Fruit fly (Drosophila melanogaster) whole organism, embryonic: ENCODE results near the gene Vdup1.

Experiments used
- ATbp ChIP-seq: fragments of 200-800 bp; sonication (Bioruptor generic); optimal IDR thresholded peaks from 2 replicates; lab custom pipeline; 2017; ENCODE audit warnings: missing biosample characterization, mild to moderate bottlenecking, missing genetic modification characterization, missing genetic modification reagents
- CG10543 ChIP-seq: fragments of 200-800 bp; sonication (Bioruptor generic); optimal IDR thresholded peaks from 3 replicates; lab custom pipeline; 2017; ENCODE audit warnings: missing biosample characterization, mild to moderate bottlenecking, missing genetic modification characterization, moderate library complexity
- CG10565 ChIP-seq: fragments of 200-800 bp; sonication (Bioruptor generic); optimal IDR thresholded peaks from 3 replicates; lab custom pipeline; 2016; ENCODE audit warnings: missing biosample characterization, mild to moderate bottlenecking, missing genetic modification characterization
- CG11398 ChIP-seq: fragments of 200-800 bp; sonication (Bioruptor generic); optimal IDR thresholded peaks from 2 replicates; lab custom pipeline; 2016; ENCODE audit warnings: missing biosample characterization, missing genetic modification characterization
- CG12071 ChIP-seq: fragments of 200-800 bp; sonication (Bioruptor generic); optimal IDR thresholded peaks from 3 replicates; lab custom pipeline; 2018; ENCODE audit warnings: missing biosample characterization, mild to moderate bottlenecking, missing genetic modification characterization
- CG13287 ChIP-seq: fragments of 200-800 bp; sonication (Bioruptor generic); IDR thresholded peaks from 2 replicates; pipeline ENCODE4 v1.3.6; 2022; ENCODE audit warnings: missing biosample characterization, missing genetic modification characterization; ENCODE audit not compliant: partially characterized antibody
- CG13894 ChIP-seq: fragments of 200-800 bp; sonication (Bioruptor generic); optimal IDR thresholded peaks from 3 replicates; lab custom pipeline; 2018; ENCODE audit warnings: missing biosample characterization, mild to moderate bottlenecking, missing genetic modification characterization, moderate library complexity
- CG18262 ChIP-seq: fragments of 200-800 bp; optimal IDR thresholded peaks from 3 replicates; lab custom pipeline; 2019; ENCODE audit warnings: missing biosample characterization, mild to moderate bottlenecking, missing genetic modification characterization, moderate library complexity
- CG2199 ChIP-seq: fragments of 200-800 bp; sonication (Bioruptor generic); IDR thresholded peaks from 3 replicates; pipeline ENCODE4 v1.3.6; 2022; ENCODE audit warnings: missing biosample characterization, missing genetic modification characterization
- CG32532 ChIP-seq: fragments of 200-800 bp; sonication (Bioruptor generic); IDR thresholded peaks from 2 replicates; pipeline ENCODE4 v1.3.6; 2022; ENCODE audit warnings: missing biosample characterization, missing genetic modification characterization
- CG7372 ChIP-seq: fragments of 200-800 bp; sonication (Bioruptor generic); IDR thresholded peaks from 2 replicates; pipeline ENCODE4 v1.3.6; 2022; ENCODE audit warnings: missing biosample characterization, missing genetic modification characterization
- CG8944 ChIP-seq: fragments of 200-800 bp; sonication (Bioruptor generic); optimal IDR thresholded peaks from 3 replicates; lab custom pipeline; 2016; ENCODE audit warnings: missing biosample characterization, missing genetic modification characterization
- Dad ChIP-seq: fragments of 200-800 bp; sonication (Bioruptor generic); optimal IDR thresholded peaks from 3 replicates; lab custom pipeline; 2016; ENCODE audit warnings: missing biosample characterization, missing genetic modification characterization
- Fer1 ChIP-seq: fragments of 200-800 bp; sonication (Bioruptor generic); optimal IDR thresholded peaks from 2 replicates; lab custom pipeline; 2017; ENCODE audit warnings: missing biosample characterization, mild to moderate bottlenecking, missing genetic modification characterization
- Fer3 ChIP-seq: fragments of 200-800 bp; sonication (Bioruptor generic); optimal IDR thresholded peaks from 2 replicates; lab custom pipeline; 2018; ENCODE audit warnings: missing biosample characterization, mild to moderate bottlenecking, missing genetic modification characterization, moderate library complexity
- Hr78 ChIP-seq, 2 experiments: fragments of 200-800 bp in 1 of 2; fragments of >200 bp in 1 of 2; sonication (Bioruptor generic) in 1 of 2; optimal IDR thresholded peaks; 2 replicates each; lab custom pipeline; 2017 to 2019; ENCODE audit warnings: missing biosample characterization in 2 of 2, missing genetic modification characterization in 2 of 2, mild to moderate bottlenecking in 1 of 2, moderate library complexity in 1 of 2
- MESR4 ChIP-seq: fragments of 200-800 bp; sonication (Bioruptor generic); optimal IDR thresholded peaks from 2 replicates; lab custom pipeline; 2018; ENCODE audit warnings: missing biosample characterization, mild to moderate bottlenecking, missing genetic modification characterization, moderate library complexity
- Meics ChIP-seq: fragments of 200-800 bp; sonication (Bioruptor generic); optimal IDR thresholded peaks from 2 replicates; lab custom pipeline; 2017; ENCODE audit warnings: missing biosample characterization, mild to moderate bottlenecking, missing genetic modification characterization
- Nf-YC ChIP-seq: fragments of 200-800 bp; optimal IDR thresholded peaks from 3 replicates; lab custom pipeline; 2019; ENCODE audit warnings: missing biosample characterization, mild to moderate bottlenecking, missing genetic modification characterization, moderate library complexity
- Pdp1 ChIP-seq, 2 experiments: fragments of 200-800 bp; sonication (Bioruptor generic); optimal IDR thresholded peaks; 3 replicates each; lab custom pipeline; 2016; ENCODE audit warnings: missing biosample characterization in 2 of 2, missing genetic modification characterization in 2 of 2, mild to moderate bottlenecking in 1 of 2, moderate library complexity in 1 of 2
- Vsx1 ChIP-seq: fragments of 200-800 bp; sonication (Bioruptor generic); optimal IDR thresholded peaks from 2 replicates; lab custom pipeline; 2017; ENCODE audit warnings: missing biosample characterization, mild to moderate bottlenecking, missing genetic modification characterization, missing genetic modification reagents
- ac ChIP-seq: fragments of 200-800 bp; sonication (Bioruptor generic); optimal IDR thresholded peaks from 3 replicates; lab custom pipeline; 2017; ENCODE audit warnings: missing biosample characterization, mild to moderate bottlenecking, missing genetic modification characterization
- az2 ChIP-seq: fragments of 200-800 bp; sonication (Bioruptor generic); optimal IDR thresholded peaks from 3 replicates; lab custom pipeline; 2016; ENCODE audit warnings: missing biosample characterization, missing genetic modification characterization
- br ChIP-seq: fragments of >200 bp; optimal IDR thresholded peaks from 2 replicates; lab custom pipeline; 2017
- cad ChIP-seq: fragments of >200 bp; optimal IDR thresholded peaks from 2 replicates; lab custom pipeline; 2017; ENCODE audit warnings: missing biosample characterization, missing genetic modification characterization
- chinmo ChIP-seq: fragments of 200-800 bp; sonication (Bioruptor generic); IDR thresholded peaks from 4 replicates; pipeline ENCODE4 v1.3.6; 2022; ENCODE audit warnings: missing biosample characterization, missing genetic modification characterization; ENCODE audit not compliant: partially characterized antibody
- crol ChIP-seq: fragments of 200-800 bp; sonication (Bioruptor generic); IDR thresholded peaks from 2 replicates; pipeline ENCODE4 v1.3.6; 2022; ENCODE audit warnings: missing biosample characterization, missing genetic modification characterization
- dimm ChIP-seq: fragments of 200-800 bp; sonication (Bioruptor generic); IDR thresholded peaks from 2 replicates; pipeline ENCODE4 v1.3.6; 2022; ENCODE audit warnings: missing biosample characterization, missing genetic modification characterization
- disco-r ChIP-seq: fragments of 200-800 bp; sonication (Bioruptor generic); optimal IDR thresholded peaks from 2 replicates; lab custom pipeline; 2016; ENCODE audit warnings: missing biosample characterization, missing genetic modification characterization
- exex ChIP-seq: fragments of 200-800 bp; sonication (Bioruptor generic); optimal IDR thresholded peaks from 4 replicates; lab custom pipeline; 2018; ENCODE audit warnings: missing biosample characterization, mild to moderate bottlenecking, missing genetic modification characterization, moderate library complexity
- grn ChIP-seq: fragments of 200-800 bp; sonication (Bioruptor generic); optimal IDR thresholded peaks from 3 replicates; lab custom pipeline; 2017; ENCODE audit warnings: missing biosample characterization, missing genetic modification characterization
- gro ChIP-seq: fragments of 200-800 bp; sonication (Bioruptor generic); optimal IDR thresholded peaks from 2 replicates; lab custom pipeline; 2016; ENCODE audit warnings: missing biosample characterization, missing genetic modification characterization
- gsb ChIP-seq: fragments of 200-800 bp; sonication (Bioruptor generic); IDR thresholded peaks from 2 replicates; pipeline ENCODE4 v1.3.6; 2022; ENCODE audit warnings: missing biosample characterization, missing genetic modification characterization
- insv ChIP-seq, 2 experiments: fragments of 200-800 bp; sonication (Bioruptor generic); optimal IDR thresholded peaks; 3 replicates each; lab custom pipeline; 2016 to 2018; ENCODE audit warnings: missing biosample characterization in 2 of 2, missing genetic modification characterization in 2 of 2
- lbe ChIP-seq: fragments of 200-800 bp; sonication (Bioruptor generic); optimal IDR thresholded peaks from 2 replicates; lab custom pipeline; 2016; ENCODE audit warnings: missing biosample characterization, mild to moderate bottlenecking, missing genetic modification characterization
- mirr ChIP-seq: fragments of 200-800 bp; sonication (Bioruptor generic); optimal IDR thresholded peaks from 3 replicates; lab custom pipeline; 2018; ENCODE audit warnings: missing biosample characterization, mild to moderate bottlenecking, missing genetic modification characterization
- schlank ChIP-seq: fragments of 200-800 bp; sonication (Bioruptor generic); optimal IDR thresholded peaks from 2 replicates; lab custom pipeline; 2018; ENCODE audit warnings: missing biosample characterization, mild to moderate bottlenecking, missing genetic modification characterization
- sna ChIP-seq: fragments of 200-800 bp; sonication (Bioruptor generic); IDR thresholded peaks from 2 replicates; pipeline ENCODE4 v1.3.6; 2022; ENCODE audit warnings: missing biosample characterization, missing genetic modification characterization; ENCODE audit not compliant: partially characterized antibody
- so ChIP-seq: fragments of 200-800 bp; sonication (Bioruptor generic); IDR thresholded peaks from 3 replicates; pipeline ENCODE4 v1.3.6; 2022; ENCODE audit warnings: missing biosample characterization, missing genetic modification characterization
- stwl ChIP-seq: fragments of 200-800 bp; sonication (Bioruptor generic); optimal IDR thresholded peaks from 3 replicates; lab custom pipeline; 2018; ENCODE audit warnings: missing biosample characterization, mild to moderate bottlenecking, missing genetic modification characterization, moderate library complexity
- tin ChIP-seq: fragments of 200-800 bp; sonication (Bioruptor generic); optimal IDR thresholded peaks from 3 replicates; lab custom pipeline; 2016; ENCODE audit warnings: missing biosample characterization, missing genetic modification characterization
- tll ChIP-seq, 2 experiments: fragments of 200-800 bp in 1 of 2; fragments of >200 bp in 1 of 2; sonication (Bioruptor generic) in 1 of 2; optimal IDR thresholded peaks; 2 replicates each; lab custom pipeline; 2017 to 2019; ENCODE audit warnings: missing biosample characterization in 2 of 2, missing genetic modification characterization in 2 of 2, mild to moderate bottlenecking in 1 of 2, moderate library complexity in 1 of 2
- twi ChIP-seq: fragments of 200-800 bp; optimal IDR thresholded peaks from 2 replicates; lab custom pipeline; 2019; ENCODE audit warnings: missing biosample characterization, mild to moderate bottlenecking, missing genetic modification characterization, moderate library complexity
- vfl ChIP-seq: fragments of 200-800 bp; sonication (Bioruptor generic); optimal IDR thresholded peaks from 2 replicates; lab custom pipeline; 2016; ENCODE audit warnings: missing biosample characterization, missing genetic modification characterization

Gene Vdup1

dm6 chr3L:159406-160084 lies 19.2 kb downstream of the Vdup1 start (continued):
- TF ChIP-seq Dad (GFP tag; lab: Kevin White, UChicago) (no peak), disco-r (GFP tag; lab: Kevin White, UChicago) (no peak), insv (GFP tag; optimal IDR thresholded peaks at IDR 0.05; lab: Kevin White, UChicago) (peak in 1 of 2 experiments; percentile 63), MESR4 (no peak), CG7372 (no peak), CG8944 (GFP tag; lab: Kevin White, UChicago) (no peak), lbe (GFP tag; lab: Kevin White, UChicago) (no peak), ac (GFP tag; lab: Kevin White, UChicago) (no peak), chinmo (no peak), tin (no peak)

DNA sequence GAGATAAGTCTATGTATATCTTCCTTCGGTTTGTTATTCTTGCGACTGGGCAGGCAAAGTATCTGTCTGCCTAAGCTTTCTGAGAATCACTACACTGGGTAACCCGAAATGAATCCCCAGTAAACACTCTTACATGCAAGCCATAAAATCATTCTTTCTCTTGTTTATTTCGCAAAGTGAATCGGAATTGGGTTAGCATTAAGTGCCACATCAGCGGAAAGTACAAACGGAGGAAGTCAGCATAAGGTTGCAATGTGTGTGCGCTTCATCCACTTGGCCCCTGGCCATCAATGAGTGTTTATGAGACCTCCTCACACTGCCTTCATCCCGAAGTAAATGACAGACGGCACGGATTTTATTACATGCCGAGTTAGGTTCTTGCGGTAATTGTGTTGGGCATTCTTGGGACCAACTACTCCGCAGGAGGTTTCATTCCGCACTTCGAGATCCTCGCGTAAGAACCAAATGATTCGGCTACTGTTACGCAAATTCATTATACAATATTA lies 21.0 kb downstream of the Vdup1 start:
- TF ChIP-seq cad (GFP tag; lab: Kevin White, UChicago) (peak; percentile 64), CG11398 (GFP tag; lab: Kevin White, UChicago) (no peak), ATbp (GFP tag; lab: Kevin White, UChicago) (no peak), Pdp1 (GFP tag; optimal IDR thresholded peaks at IDR 0.05; lab: Kevin White, UChicago) (peak in 1 of 2 experiments; percentile 1), so (0 out of 3 replicates have a peak, but pooled peaks have one; percentile 23), twi (tag; lab: Kevin White, UChicago) (peak; percentile 97), vfl (GFP tag; lab: Kevin White, UChicago) (no peak), CG2199 (GFP tag; lab: Robert Waterston, UW) (0 out of 3 replicates have a peak, but pooled peaks have one; percentile 12), tll (GFP tag; optimal IDR thresholded peaks at IDR 0.05; lab: Kevin White, UChicago) (peak in 1 of 2 experiments; percentile 9), CG13894 (peak; percentile 5)

- TF ChIP-seq CG32532 (GFP tag; lab: Robert Waterston, UW) (peak; percentile 12; the same call in 1 of the 2 replicates), az2 (no peak), crol (GFP tag; lab: Robert Waterston, UW) (peak; percentile 75; the same call in 1 of the 2 replicates), Hr78 (GFP tag; optimal IDR thresholded peaks at IDR 0.05; lab: Kevin White, UChicago) (no peak), CG10565 (GFP tag; lab: Kevin White, UChicago) (no peak), gsb (GFP tag; lab: Robert Waterston, UW) (no peak), lbe (GFP tag; lab: Kevin White, UChicago) (peak; percentile 14), Nf-YC (tag; lab: Kevin White, UChicago) (peak; percentile 23), CG10543 (GFP tag; lab: Kevin White, UChicago) (peak; percentile 76), grn (GFP tag; lab: Kevin White, UChicago) (peak; percentile 45), Fer3 (tag; lab: Kevin White, UChicago) (peak; percentile 9), br (lab: Kevin White, UChicago) (no peak), CG18262 (tag; lab: Kevin White, UChicago) (no peak), Vsx1 (GFP tag; lab: Kevin White, UChicago) (no peak), Fer1 (peak; percentile 49), sna (GFP tag; lab: Robert Waterston, UW) (no peak), CG13287 (GFP tag; lab: Robert Waterston, UW) (no peak; the same call in 1 of the 2 replicates), stwl (tag; lab: Kevin White, UChicago) (no peak), gro (GFP tag; lab: Kevin White, UChicago) (peak; percentile 20), CG2199 (GFP tag; lab: Robert Waterston, UW) (0 out of 3 replicates have a peak, but pooled peaks have one; percentile 59), mirr (peak; percentile 86), dimm (GFP tag; lab: Robert Waterston, UW) (no peak), exex (peak; percentile 81), CG12071 (GFP tag; lab: Kevin White, UChicago) (peak; percentile 5), Meics (GFP tag; lab: Kevin White, UChicago) (peak; percentile 63), schlank (tag; lab: Kevin White, UChicago) (peak; percentile 19)
Measured at dm6 chr3L:156591-157303, 22.0 kb downstream of the Vdup1 start.
